Fruit fly (Drosophila melanogaster) whole organism, embryonic: ENCODE data around the gene Oatp30B.

Experiments
- Asciz ChIP-seq: fragments of 200-800 bp; sonication (Bioruptor generic); optimal IDR thresholded peaks from 2 replicates; lab custom pipeline; 2017; ENCODE audit warnings: missing biosample characterization, mild to moderate bottlenecking, missing genetic modification characterization, missing genetic modification reagents
- BEAF-32 ChIP-seq: fragments of 200-800 bp; sonication (Bioruptor generic); optimal IDR thresholded peaks from 3 replicates; lab custom pipeline; 2017; ENCODE audit warnings: missing biosample characterization, missing genetic modification characterization, mild to moderate bottlenecking, moderate library complexity, missing genetic modification reagents
- CG10462 ChIP-seq: fragments of 200-800 bp; sonication (Bioruptor generic); optimal IDR thresholded peaks from 2 replicates; lab custom pipeline; 2016; ENCODE audit warnings: missing biosample characterization, missing genetic modification characterization
- CG11723 ChIP-seq: fragments of 200-800 bp; sonication (Bioruptor generic); optimal IDR thresholded peaks from 2 replicates; lab custom pipeline; 2017; ENCODE audit warnings: missing biosample characterization, mild to moderate bottlenecking, missing genetic modification characterization
- CG12219 ChIP-seq: fragments of 200-800 bp; sonication (Bioruptor generic); optimal IDR thresholded peaks from 3 replicates; lab custom pipeline; 2018; ENCODE audit warnings: missing biosample characterization, mild to moderate bottlenecking, missing genetic modification characterization
- CG12236 ChIP-seq: fragments of 200-800 bp; sonication (Bioruptor generic); optimal IDR thresholded peaks from 2 replicates; lab custom pipeline; 2016; ENCODE audit warnings: missing biosample characterization, missing genetic modification characterization
- CG13775 ChIP-seq: fragments of 200-800 bp; sonication (Bioruptor generic); optimal IDR thresholded peaks from 3 replicates; lab custom pipeline; 2017; ENCODE audit warnings: missing biosample characterization, mild to moderate bottlenecking, missing genetic modification characterization
- CG14441 ChIP-seq: fragments of 200-800 bp; sonication (Bioruptor generic); IDR thresholded peaks from 2 replicates; pipeline ENCODE4 v1.3.6; 2022; ENCODE audit warnings: missing biosample characterization, missing genetic modification characterization
- CG16779 ChIP-seq: fragments of 200-800 bp; sonication (Bioruptor generic); IDR thresholded peaks from 2 replicates; pipeline ENCODE4 v1.3.6; 2022; ENCODE audit warnings: missing biosample characterization, missing genetic modification characterization
- CG17359 ChIP-seq: fragments of 200-800 bp; sonication (Bioruptor generic); optimal IDR thresholded peaks from 3 replicates; lab custom pipeline; 2018; ENCODE audit warnings: missing biosample characterization, mild to moderate bottlenecking, missing genetic modification characterization, moderate library complexity
- CG1792 ChIP-seq: fragments of 200-800 bp; sonication (Bioruptor generic); optimal IDR thresholded peaks from 2 replicates; lab custom pipeline; 2016; ENCODE audit warnings: missing biosample characterization, missing genetic modification characterization
- CG2889 ChIP-seq: fragments of 200-800 bp; sonication (Bioruptor generic); IDR thresholded peaks from 3 replicates; pipeline ENCODE4 v1.3.6; 2022; ENCODE audit warnings: missing biosample characterization, missing genetic modification characterization
- CG30431 ChIP-seq: fragments of 200-800 bp; sonication (Bioruptor generic); optimal IDR thresholded peaks from 2 replicates; lab custom pipeline; 2017; ENCODE audit warnings: missing biosample characterization, missing genetic modification characterization
- CG31224 ChIP-seq: fragments of 200-800 bp; sonication (Bioruptor generic); IDR thresholded peaks from 2 replicates; pipeline ENCODE4 v1.3.6; 2022; ENCODE audit warnings: missing biosample characterization, missing genetic modification characterization
- CG31365 ChIP-seq: fragments of 200-800 bp; sonication (Bioruptor generic); optimal IDR thresholded peaks from 2 replicates; lab custom pipeline; 2018; ENCODE audit warnings: missing biosample characterization, mild to moderate bottlenecking, missing genetic modification characterization
- CG31441 ChIP-seq: fragments of 200-800 bp; sonication (Bioruptor generic); IDR thresholded peaks from 2 replicates; pipeline ENCODE4 v1.3.6; 2022; ENCODE audit warnings: missing biosample characterization, missing genetic modification characterization
- CG32767 ChIP-seq: fragments of 200-800 bp; sonication (Bioruptor generic); IDR thresholded peaks from 2 replicates; pipeline ENCODE4 v1.3.6; 2022; ENCODE audit warnings: missing biosample characterization, missing genetic modification characterization
- CG42726 ChIP-seq: fragments of 200-800 bp; sonication (Bioruptor generic); IDR thresholded peaks from 2 replicates; pipeline ENCODE4 v1.3.6; 2022; ENCODE audit warnings: missing biosample characterization, missing genetic modification characterization; ENCODE audit not compliant: partially characterized antibody
- CG4360 ChIP-seq: fragments of 200-800 bp; sonication (Bioruptor generic); IDR thresholded peaks from 2 replicates; pipeline ENCODE4 v1.3.6; 2022; ENCODE audit warnings: missing biosample characterization, missing genetic modification characterization
- CG4617 ChIP-seq: fragments of 200-800 bp; sonication (Bioruptor generic); optimal IDR thresholded peaks from 3 replicates; lab custom pipeline; 2016; ENCODE audit warnings: missing biosample characterization, missing genetic modification characterization, borderline replicate concordance
- Chrac-16 ChIP-seq: fragments of 200-800 bp; sonication (Bioruptor generic); optimal IDR thresholded peaks from 3 replicates; lab custom pipeline; 2016; ENCODE audit warnings: missing biosample characterization, missing genetic modification characterization
- Ets65A ChIP-seq: fragments of 200-800 bp; sonication (Bioruptor generic); peaks from one replicate; lab custom pipeline; 2016; ENCODE audit warnings: missing biosample characterization, missing genetic modification characterization
- Hmr ChIP-seq: fragments of 200-800 bp; sonication (Bioruptor generic); optimal IDR thresholded peaks from 3 replicates; lab custom pipeline; 2017; ENCODE audit warnings: mild to moderate bottlenecking, missing biosample characterization, missing genetic modification reagents, missing genetic modification characterization
- Hr39 ChIP-seq: fragments of >200 bp; optimal IDR thresholded peaks from 2 replicates; lab custom pipeline; 2017
- Ravus ChIP-seq: fragments of 200-800 bp; sonication (Bioruptor generic); IDR thresholded peaks from 2 replicates; pipeline ENCODE4 v1.3.6; 2022; ENCODE audit warnings: missing biosample characterization, missing genetic modification characterization
- Side ChIP-seq: fragments of 200-800 bp; sonication (Bioruptor generic); optimal IDR thresholded peaks from 2 replicates; lab custom pipeline; 2016; ENCODE audit warnings: missing biosample characterization, missing genetic modification characterization
- ab ChIP-seq: fragments of 200-800 bp; sonication (Bioruptor generic); optimal IDR thresholded peaks from 2 replicates; lab custom pipeline; 2016; ENCODE audit warnings: missing biosample characterization, missing genetic modification characterization
- bab2 ChIP-seq: fragments of 200-800 bp; sonication (Bioruptor generic); optimal IDR thresholded peaks from 2 replicates; lab custom pipeline; 2016; ENCODE audit warnings: missing biosample characterization, missing genetic modification characterization
- bsh ChIP-seq, 2 experiments: fragments of 200-800 bp; sonication (Bioruptor generic); optimal IDR thresholded peaks; 2 replicates each; lab custom pipeline; 2017 to 2018; ENCODE audit warnings: mild to moderate bottlenecking in 2 of 2, missing biosample characterization in 2 of 2, missing genetic modification characterization in 2 of 2, moderate library complexity in 1 of 2
- cg ChIP-seq: fragments of 200-800 bp; sonication (Bioruptor generic); optimal IDR thresholded peaks from 3 replicates; lab custom pipeline; 2019; ENCODE audit warnings: missing biosample characterization, mild to moderate bottlenecking, missing genetic modification characterization, moderate library complexity
- chm ChIP-seq: fragments of 200-800 bp; sonication (Bioruptor generic); IDR thresholded peaks from 2 replicates; pipeline ENCODE4 v1.3.6; 2022; ENCODE audit warnings: missing biosample characterization, missing genetic modification characterization
- chn ChIP-seq: fragments of 200-800 bp; sonication (Bioruptor generic); optimal IDR thresholded peaks from 2 replicates; lab custom pipeline; 2016; ENCODE audit warnings: missing biosample characterization, missing genetic modification characterization
- crp ChIP-seq, 2 experiments: fragments of 200-800 bp; sonication (Bioruptor generic); optimal IDR thresholded peaks; 2 replicates in 1 of 2; 3 replicates in 1 of 2; lab custom pipeline; 2017; ENCODE audit warnings: missing biosample characterization in 2 of 2, missing genetic modification characterization in 2 of 2, mild to moderate bottlenecking in 1 of 2, moderate library complexity in 1 of 2
- dati ChIP-seq: fragments of 200-800 bp; sonication (Bioruptor generic); IDR thresholded peaks from 2 replicates; pipeline ENCODE4 v1.3.6; 2022; ENCODE audit warnings: missing biosample characterization, missing genetic modification characterization
- fu2 ChIP-seq: fragments of 200-800 bp; sonication (Bioruptor generic); optimal IDR thresholded peaks from 2 replicates; lab custom pipeline; 2016; ENCODE audit warnings: missing biosample characterization, missing genetic modification characterization
- gem ChIP-seq: fragments of 200-800 bp; sonication (Bioruptor generic); optimal IDR thresholded peaks from 2 replicates; lab custom pipeline; 2019; ENCODE audit warnings: missing biosample characterization, mild to moderate bottlenecking, missing genetic modification characterization, moderate library complexity
- grn ChIP-seq: fragments of 200-800 bp; sonication (Bioruptor generic); optimal IDR thresholded peaks from 3 replicates; lab custom pipeline; 2017; ENCODE audit warnings: missing biosample characterization, missing genetic modification characterization
- inv ChIP-seq: fragments of 200-800 bp; sonication (Bioruptor generic); IDR thresholded peaks from 2 replicates; pipeline ENCODE4 v1.3.6; 2022; ENCODE audit warnings: missing biosample characterization, missing genetic modification characterization; ENCODE audit not compliant: partially characterized antibody
- lilli ChIP-seq: fragments of 200-800 bp; sonication (Bioruptor generic); optimal IDR thresholded peaks from 3 replicates; lab custom pipeline; 2016; ENCODE audit warnings: missing biosample characterization, missing genetic modification characterization
- lmd ChIP-seq: fragments of 200-800 bp; sonication (Bioruptor generic); IDR thresholded peaks from 2 replicates; pipeline ENCODE4 v1.3.6; 2022; ENCODE audit warnings: missing biosample characterization, missing genetic modification characterization
- pan ChIP-seq, 4 experiments: fragments of >200 bp in 3 of 4; fragments of 200-800 bp in 1 of 4; sonication (Bioruptor generic) in 1 of 4; optimal IDR thresholded peaks in 3 of 4; IDR thresholded peaks in 1 of 4; 2 replicates each; pipeline versions ENCODE4 v1.3.6 to Lab custom; 2017 to 2022; ENCODE audit warnings: missing biosample characterization in 2 of 4, missing genetic modification characterization in 2 of 4, mixed read lengths in 1 of 4
- phol ChIP-seq: fragments of 200-800 bp; sonication (Bioruptor generic); optimal IDR thresholded peaks from 3 replicates; lab custom pipeline; 2018; ENCODE audit warnings: missing biosample characterization, mild to moderate bottlenecking, missing genetic modification characterization, moderate library complexity
- pros ChIP-seq: fragments of 200-800 bp; sonication (Bioruptor generic); optimal IDR thresholded peaks from 3 replicates; lab custom pipeline; 2019; ENCODE audit warnings: missing biosample characterization, mild to moderate bottlenecking, missing genetic modification characterization, moderate library complexity
- psq ChIP-seq: fragments of 200-800 bp; sonication (Bioruptor generic); optimal IDR thresholded peaks from 2 replicates; lab custom pipeline; 2017; ENCODE audit warnings: missing biosample characterization, missing genetic modification characterization
- slbo ChIP-seq: fragments of 200-800 bp; sonication (Bioruptor generic); IDR thresholded peaks from 2 replicates; pipeline ENCODE4 v1.3.6; 2022; ENCODE audit warnings: missing biosample characterization, missing genetic modification characterization
- tap ChIP-seq: fragments of 200-800 bp; optimal IDR thresholded peaks from 3 replicates; lab custom pipeline; 2019; ENCODE audit warnings: missing biosample characterization, mild to moderate bottlenecking, missing genetic modification characterization, moderate library complexity
- tna ChIP-seq: fragments of 200-800 bp; sonication (Bioruptor generic); IDR thresholded peaks from 2 replicates; pipeline ENCODE4 v1.3.6; 2022; ENCODE audit warnings: missing biosample characterization, missing genetic modification characterization; ENCODE audit not compliant: partially characterized antibody
- usp ChIP-seq: fragments of >200 bp; optimal IDR thresholded peaks from 2 replicates; lab custom pipeline; 2017; ENCODE audit warnings: missing biosample characterization, missing genetic modification characterization

Oatp30B gene

DNA sequence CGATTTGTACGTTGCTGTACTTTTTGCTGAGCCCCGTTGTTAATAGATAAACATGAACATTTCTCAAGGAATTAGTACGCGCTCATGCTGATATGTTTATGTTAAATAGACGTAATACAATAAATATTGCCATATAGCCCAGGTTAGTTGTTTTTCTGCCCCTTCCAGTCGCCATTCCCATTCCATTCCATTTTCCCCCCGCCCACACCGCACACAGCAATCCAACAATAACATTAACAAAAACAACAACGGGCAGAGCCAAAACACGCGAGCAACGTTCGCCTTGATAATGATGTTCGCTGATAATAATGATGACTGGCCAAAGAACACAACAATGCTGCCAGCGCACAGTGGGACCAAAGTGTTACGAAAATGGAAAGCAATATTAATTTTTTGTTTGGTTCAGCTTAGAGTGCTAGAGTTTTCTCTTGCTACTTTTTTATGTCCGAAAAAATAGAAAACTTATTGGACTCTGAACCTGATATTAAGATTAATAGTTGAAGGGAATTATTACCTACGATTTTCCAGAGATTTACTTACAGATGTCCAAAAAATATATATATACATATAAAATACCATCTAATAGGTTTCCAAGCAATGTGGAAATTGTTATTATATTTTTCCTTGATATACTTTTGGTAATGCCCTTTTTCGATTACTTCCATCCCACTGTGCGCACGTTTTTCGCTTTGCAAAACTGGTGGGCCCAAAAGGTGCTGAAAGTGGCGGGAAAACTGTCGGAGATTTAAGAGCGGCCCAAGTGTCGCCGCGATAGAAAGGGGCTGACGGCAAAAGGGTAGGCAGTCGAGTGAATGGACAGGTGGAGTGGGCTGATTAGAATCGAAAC lies 48.8 kb downstream of the Oatp30B start (continued):
- TF ChIP-seq CG31365 (peak; percentile 68), Side (GFP tag; lab: Kevin White, UChicago) (peak; percentile 79), CG16779 (GFP tag; lab: Robert Waterston, UW) (peak; percentile 51; the same call in 1 of the 2 replicates), CG14441 (GFP tag; lab: Robert Waterston, UW) (peak; percentile 89), Hr39 (lab: Kevin White, UChicago) (no peak), Ravus (peak; percentile 74), tna (GFP tag; lab: Robert Waterston, UW) (0 out of 2 replicates have a peak, but pooled peaks have one; percentile 22), CG31224 (GFP tag; lab: Robert Waterston, UW) (peak; percentile 82), CG2889 (peak; percentile 73), CG11723 (GFP tag; lab: Kevin White, UChicago) (peak; percentile 93), CG1792 (GFP tag; lab: Kevin White, UChicago) (peak; percentile 59), tap (tag; lab: Kevin White, UChicago) (peak; percentile 91), CG31441 (GFP tag; lab: Robert Waterston, UW) (peak; percentile 99), lmd (GFP tag; lab: Robert Waterston, UW) (peak; percentile 93), Ets65A (peak; percentile 71), inv (peak; percentile 47), gem (tag; lab: Kevin White, UChicago) (peak; percentile 98), grn (GFP tag; lab: Kevin White, UChicago) (peak; percentile 64), CG30431 (GFP tag; lab: Kevin White, UChicago) (peak; percentile 91), CG42726 (no peak), CG12219 (GFP tag; lab: Kevin White, UChicago) (peak; percentile 89), chn (GFP tag; lab: Kevin White, UChicago) (peak; percentile 80), pros (GFP tag; lab: Kevin White, UChicago) (peak; percentile 44), CG13775 (GFP tag; lab: Kevin White, UChicago) (peak; percentile 98), CG32767 (peak; percentile 85), CG10462 (GFP tag; lab: Kevin White, UChicago) (peak; percentile 94), bab2 (GFP tag; lab: Kevin White, UChicago) (peak; percentile 69), crp (GFP tag; optimal IDR thresholded peaks at IDR 0.05; lab: Kevin White, UChicago) (peak; percentile 9 to 64), dati (GFP tag; lab: Robert Waterston, UW) (peak; percentile 67; the same call in 1 of the 2 replicates), Asciz (peak; percentile 96), fu2 (peak; percentile 64), CG4617 (GFP tag; lab: Kevin White, UChicago) (peak; percentile 66), phol (tag; lab: Kevin White, UChicago) (peak; percentile 96), slbo (peak; percentile 90), BEAF-32 (GFP tag; lab: Kevin White, UChicago) (peak; percentile 19), CG12236 (GFP tag; lab: Kevin White, UChicago) (peak; percentile 37), chm (GFP tag; lab: Robert Waterston, UW) (peak; percentile 63), CG17359 (tag; lab: Kevin White, UChicago) (peak; percentile 94), bsh (GFP tag; optimal IDR thresholded peaks at IDR 0.05; lab: Kevin White, UChicago) (peak; percentile 93 to 97), pan (optimal IDR thresholded peaks at IDR 0.05; lab: Kevin White, UChicago) (no peak), pan (GFP tag; optimal IDR thresholded peaks at IDR 0.05 in 1 of 2, IDR thresholded peaks at IDR 0.05 in 1 of 2) (peak in 1 of 2 experiments; percentile 93), usp (GFP tag; lab: Kevin White, UChicago) (no peak), cg (GFP tag; lab: Kevin White, UChicago) (no peak), lilli (GFP tag; lab: Kevin White, UChicago) (peak; percentile 95), psq (peak; percentile 89), Hmr (GFP tag; lab: Kevin White, UChicago) (peak; percentile 98), CG4360 (GFP tag; lab: Robert Waterston, UW) (peak; percentile 10), ab (GFP tag; lab: Kevin White, UChicago) (peak; percentile 17), Chrac-16 (GFP tag; lab: Kevin White, UChicago) (peak; percentile 95)
